Fruit fly (Drosophila melanogaster) Kc167 (cell line): ENCODE measurements around the gene MFS9.

Experiments used
- Sin3A ChIP-seq: fragments of >200 bp; optimal IDR thresholded peaks from 2 replicates; lab custom pipeline; 2018; ENCODE audit warnings: missing external identifiers
- psq ChIP-seq: fragments of >200 bp; optimal IDR thresholded peaks from 2 replicates; lab custom pipeline; 2017; ENCODE audit warnings: missing external identifiers
- ttk ChIP-seq: sonication (Bioruptor generic); optimal IDR thresholded peaks from 2 replicates; lab custom pipeline; 2017; ENCODE audit warnings: missing external identifiers

- TF ChIP-seq psq (lab: Kevin White, UChicago) (no peak), Sin3A (no peak), ttk (lab: Kevin White, UChicago) (no peak)
These were observed 31.5 kb upstream of the MFS9 start for dm6 chr3R:20543719-20544118.
